Worm (Caenorhabditis elegans) whole organism, late embryonic: ENCODE measurements around the gene F22E5.12.

Experiments used
- ama-1 ChIP-seq: fragments of 150-350 bp; optimal IDR thresholded peaks from 2 replicates; lab custom pipeline; 2014
- ceh-18 ChIP-seq: sonication (generic microtip); optimal IDR thresholded peaks from 2 replicates; lab custom pipeline; 2016; ENCODE audit warnings: missing genetic modification characterization, missing compliant biosample characterization
- lin-11 ChIP-seq: fragments of 200-800 bp; sonication (Bioruptor generic); optimal IDR thresholded peaks from 2 replicates; lab custom pipeline; 2018; ENCODE audit warnings: mild to moderate bottlenecking, missing genetic modification characterization, missing compliant biosample characterization
- sox-4 ChIP-seq: sonication (generic microtip); optimal IDR thresholded peaks from 2 replicates; lab custom pipeline; 2017; ENCODE audit warnings: mild to moderate bottlenecking, missing genetic modification characterization, inconsistent platforms, missing compliant biosample characterization

DNA sequence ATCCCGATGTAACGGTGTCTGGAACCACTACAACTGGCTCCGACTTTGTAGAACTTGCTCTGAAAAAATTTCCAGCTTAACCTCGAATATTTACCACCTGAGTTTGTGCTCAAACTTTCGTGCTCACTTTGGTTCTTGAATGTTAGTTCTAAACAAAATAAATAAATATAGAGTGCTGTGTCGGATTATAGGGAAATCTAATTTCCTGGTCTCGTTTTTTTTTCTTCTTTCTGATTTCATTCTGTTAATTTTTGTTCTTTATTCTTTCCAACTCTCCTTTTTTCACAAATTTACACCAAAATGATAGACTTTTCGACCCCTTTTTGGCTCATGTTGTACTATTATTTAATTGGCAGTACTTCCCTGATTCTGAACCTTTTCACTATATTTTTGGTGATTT is 17.4 kb downstream of the F22E5.12 start, which contains the start of gene sri-37:
- no peak for TF ChIP-seq ama-1 (lab: Kevin White, UChicago)
- TF ChIP-seq lin-11 (tag; lab: Kevin White, UChicago), result no peak
- TF ChIP-seq sox-4 (tag; lab: Kevin White, UChicago), result no peak
- TF ChIP-seq ceh-18 (tag; lab: Kevin White, UChicago), result no peak
